Worm (Caenorhabditis elegans): ENCODE measurements around the gene spp-8.

The spp-8 gene

DNA sequence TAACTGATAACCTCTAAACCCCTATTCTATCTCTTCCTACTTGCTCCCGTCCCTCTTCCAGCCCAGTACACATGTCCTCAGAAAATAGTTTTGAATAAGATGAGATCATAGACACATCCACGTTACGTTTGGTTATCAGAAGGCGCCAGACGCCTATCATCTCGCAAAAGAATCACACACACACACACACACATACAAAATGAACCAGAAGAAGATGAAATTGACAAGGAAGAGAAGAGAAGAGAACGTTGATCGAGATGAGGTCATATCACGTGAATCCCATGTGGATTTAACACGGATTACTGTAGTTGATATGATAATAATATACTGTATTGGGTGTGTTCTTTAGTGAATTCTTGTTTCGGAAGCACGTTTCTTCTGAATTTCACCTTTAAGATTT, 44.6 kb downstream of the spp-8 start:
- TF ChIP-seq F13C5.2 (tag; optimal IDR thresholded peaks at IDR 0.05) = no peak
- no peak for TF ChIP-seq ceh-36 (tag; optimal IDR thresholded peaks at IDR 0.05)
- no peak for TF ChIP-seq ets-7 (tag; optimal IDR thresholded peaks at IDR 0.05)
- no peak for TF ChIP-seq hmg-4 (GFP tag; optimal IDR thresholded peaks at IDR 0.05)
- TF ChIP-seq tbx-37 (GFP tag; conservative IDR thresholded peaks at IDR 0.05) = no peak
- no peak for TF ChIP-seq tbx-11 (GFP tag; IDR thresholded peaks at IDR 0.05)
- no peak for TF ChIP-seq B0310.2 (tag; optimal IDR thresholded peaks at IDR 0.05)
- no peak for TF ChIP-seq aly-1 (tag; optimal IDR thresholded peaks at IDR 0.05)
- no peak for TF ChIP-seq tra-4 (tag; optimal IDR thresholded peaks at IDR 0.05)

DNA sequence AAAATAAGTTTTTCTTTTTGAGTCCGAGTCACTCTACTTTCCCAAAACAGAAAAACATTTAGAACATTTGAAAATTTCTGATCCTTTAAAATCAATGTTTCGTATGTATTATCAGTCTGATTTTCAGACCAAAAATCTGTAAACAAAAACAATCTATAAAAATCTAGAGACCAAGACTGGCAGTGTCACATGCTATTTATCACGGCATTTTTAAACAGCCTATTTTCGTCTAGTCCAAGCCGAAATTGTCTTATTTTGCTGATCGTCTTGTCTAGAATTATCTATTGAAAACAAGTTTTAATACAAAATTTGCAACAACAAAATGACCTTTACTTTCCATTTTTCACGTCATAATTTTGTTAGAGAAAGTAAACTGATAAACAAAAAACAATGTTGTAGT, 45.1 kb downstream of the spp-8 start:
- no peak for TF ChIP-seq ceh-36 (tag; optimal IDR thresholded peaks at IDR 0.05)
- no peak for TF ChIP-seq tbx-11 (GFP tag; IDR thresholded peaks at IDR 0.05)
- no peak for TF ChIP-seq sea-1 (GFP tag; conservative IDR thresholded peaks at IDR 0.05)
- no peak for TF ChIP-seq hmg-4 (GFP tag; optimal IDR thresholded peaks at IDR 0.05)
- no peak for TF ChIP-seq ceh-13 (GFP tag; optimal IDR thresholded peaks at IDR 0.05)
- no peak for TF ChIP-seq scrt-1 (GFP tag; IDR thresholded peaks at IDR 0.05)
- no peak for TF ChIP-seq tbx-37 (GFP tag; conservative IDR thresholded peaks at IDR 0.05)
- TF ChIP-seq aly-1 (tag; optimal IDR thresholded peaks at IDR 0.05) = no peak
- no peak for TF ChIP-seq pes-1 (GFP tag; IDR thresholded peaks at IDR 0.05)
- TF ChIP-seq B0310.2 (tag; optimal IDR thresholded peaks at IDR 0.05) = no peak
- TF ChIP-seq hmbx-1 (tag; optimal IDR thresholded peaks at IDR 0.05) = no peak
- no peak for TF ChIP-seq hnd-1 (tag; optimal IDR thresholded peaks at IDR 0.05)
- no peak for TF ChIP-seq ama-1 (optimal IDR thresholded peaks at IDR 0.05)
- no peak for TF ChIP-seq F13C5.2 (tag; optimal IDR thresholded peaks at IDR 0.05)
- TF ChIP-seq tra-4 (tag; optimal IDR thresholded peaks at IDR 0.05) = no peak
- TF ChIP-seq flt-1 (GFP tag; IDR thresholded peaks at IDR 0.05) = no peak
- no peak for TF ChIP-seq ets-7 (tag; optimal IDR thresholded peaks at IDR 0.05)

DNA sequence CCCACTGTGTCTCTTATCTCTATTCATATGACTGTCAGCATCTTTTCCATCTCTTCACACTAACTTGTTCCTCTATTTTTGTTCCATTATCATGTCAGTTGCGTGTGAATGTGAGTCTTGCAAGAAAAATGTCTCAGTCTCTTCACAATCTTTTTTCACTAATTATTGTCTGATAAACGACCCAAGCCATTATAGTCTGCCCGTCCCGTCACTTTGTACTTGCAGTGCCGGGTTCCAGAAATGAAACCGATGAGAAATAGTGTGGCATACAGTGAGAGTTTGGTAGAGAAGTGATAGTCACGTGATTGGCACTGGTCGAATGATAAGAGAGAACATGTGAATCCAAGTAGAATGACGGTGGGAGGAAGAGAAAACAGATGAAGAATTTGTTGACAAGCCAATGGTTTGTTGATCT, 46.1 kb downstream of the spp-8 start:
- TF ChIP-seq F13C5.2 (tag; optimal IDR thresholded peaks at IDR 0.05) (no peak), aly-1 (tag; optimal IDR thresholded peaks at IDR 0.05) (no peak), ceh-36 (tag; optimal IDR thresholded peaks at IDR 0.05) (no peak), hmbx-1 (tag; optimal IDR thresholded peaks at IDR 0.05) (no peak), B0310.2 (tag; optimal IDR thresholded peaks at IDR 0.05) (no peak), sea-1 (GFP tag; conservative IDR thresholded peaks at IDR 0.05) (no peak), ets-7 (tag; optimal IDR thresholded peaks at IDR 0.05) (no peak), ama-1 (optimal IDR thresholded peaks at IDR 0.05) (no peak), tbx-11 (GFP tag; IDR thresholded peaks at IDR 0.05) (no peak), ceh-13 (GFP tag; optimal IDR thresholded peaks at IDR 0.05) (no peak), scrt-1 (GFP tag; IDR thresholded peaks at IDR 0.05) (no peak), tbx-37 (GFP tag; conservative IDR thresholded peaks at IDR 0.05) (no peak), tra-4 (tag; optimal IDR thresholded peaks at IDR 0.05) (no peak), hmg-4 (GFP tag; optimal IDR thresholded peaks at IDR 0.05) (no peak)

DNA sequence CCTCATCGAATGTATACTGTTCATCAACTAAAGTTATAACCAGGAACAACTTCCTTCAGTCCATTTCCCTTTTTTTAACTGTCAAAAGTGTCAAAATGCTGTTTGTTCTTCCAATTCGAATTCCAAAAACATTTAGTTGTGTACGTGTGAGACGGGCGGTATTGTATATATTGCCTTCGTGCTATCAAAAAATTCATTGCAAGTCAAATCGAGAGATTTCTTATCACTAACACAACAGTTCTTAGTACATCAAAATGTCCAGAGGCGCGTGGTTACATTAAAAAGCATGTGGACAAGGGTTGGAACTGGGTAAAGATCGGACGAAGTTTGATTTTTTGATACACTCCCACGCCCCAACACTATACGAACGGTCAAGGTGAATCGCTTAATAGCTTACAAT, 46.9 kb downstream of the spp-8 start:
- TF ChIP-seq F13C5.2 (tag; optimal IDR thresholded peaks at IDR 0.05) = no peak
- TF ChIP-seq flt-1 (GFP tag; IDR thresholded peaks at IDR 0.05) = no peak
- no peak for TF ChIP-seq hnd-1 (tag; optimal IDR thresholded peaks at IDR 0.05)
- no peak for TF ChIP-seq B0310.2 (tag; optimal IDR thresholded peaks at IDR 0.05)
- no peak for TF ChIP-seq hmbx-1 (tag; optimal IDR thresholded peaks at IDR 0.05)
- TF ChIP-seq ama-1 (optimal IDR thresholded peaks at IDR 0.05) = no peak
- TF ChIP-seq hmg-4 (GFP tag; optimal IDR thresholded peaks at IDR 0.05) = no peak
- no peak for TF ChIP-seq aly-1 (tag; optimal IDR thresholded peaks at IDR 0.05)
- TF ChIP-seq ceh-36 (tag; optimal IDR thresholded peaks at IDR 0.05) = no peak
- no peak for TF ChIP-seq tbx-11 (GFP tag; IDR thresholded peaks at IDR 0.05)
- no peak for TF ChIP-seq sea-1 (GFP tag; conservative IDR thresholded peaks at IDR 0.05)
- TF ChIP-seq ceh-13 (GFP tag; optimal IDR thresholded peaks at IDR 0.05) = no peak
- TF ChIP-seq tbx-37 (GFP tag; conservative IDR thresholded peaks at IDR 0.05) = no peak
- no peak for TF ChIP-seq pes-1 (GFP tag; IDR thresholded peaks at IDR 0.05)

DNA sequence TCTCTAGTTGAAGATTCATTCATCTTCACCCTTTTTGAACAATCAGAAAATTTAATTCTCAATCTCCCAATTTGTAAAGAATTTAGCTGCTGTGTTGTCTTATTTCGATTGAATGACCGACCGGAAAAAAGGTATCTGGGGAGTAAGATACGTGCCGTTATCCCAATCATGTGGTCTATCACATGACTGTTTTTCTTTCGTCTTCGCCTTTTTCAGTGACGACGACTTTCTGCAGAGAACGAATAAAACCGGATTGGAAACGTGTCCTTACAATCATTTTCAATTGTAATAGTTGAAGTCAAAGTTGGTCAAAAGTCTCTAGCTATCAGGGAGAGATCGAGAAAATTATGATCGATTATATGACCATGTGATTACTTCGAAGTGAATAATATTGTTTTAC, 47.6 kb downstream of the spp-8 start:
- TF ChIP-seq tra-4 (tag; optimal IDR thresholded peaks at IDR 0.05) = no peak
- no peak for TF ChIP-seq sea-1 (GFP tag; conservative IDR thresholded peaks at IDR 0.05)
- TF ChIP-seq B0310.2 (tag; optimal IDR thresholded peaks at IDR 0.05) = no peak
- no peak for TF ChIP-seq hnd-1 (tag; optimal IDR thresholded peaks at IDR 0.05)
- no peak for TF ChIP-seq hmbx-1 (tag; optimal IDR thresholded peaks at IDR 0.05)
- no peak for TF ChIP-seq scrt-1 (GFP tag; IDR thresholded peaks at IDR 0.05)

DNA sequence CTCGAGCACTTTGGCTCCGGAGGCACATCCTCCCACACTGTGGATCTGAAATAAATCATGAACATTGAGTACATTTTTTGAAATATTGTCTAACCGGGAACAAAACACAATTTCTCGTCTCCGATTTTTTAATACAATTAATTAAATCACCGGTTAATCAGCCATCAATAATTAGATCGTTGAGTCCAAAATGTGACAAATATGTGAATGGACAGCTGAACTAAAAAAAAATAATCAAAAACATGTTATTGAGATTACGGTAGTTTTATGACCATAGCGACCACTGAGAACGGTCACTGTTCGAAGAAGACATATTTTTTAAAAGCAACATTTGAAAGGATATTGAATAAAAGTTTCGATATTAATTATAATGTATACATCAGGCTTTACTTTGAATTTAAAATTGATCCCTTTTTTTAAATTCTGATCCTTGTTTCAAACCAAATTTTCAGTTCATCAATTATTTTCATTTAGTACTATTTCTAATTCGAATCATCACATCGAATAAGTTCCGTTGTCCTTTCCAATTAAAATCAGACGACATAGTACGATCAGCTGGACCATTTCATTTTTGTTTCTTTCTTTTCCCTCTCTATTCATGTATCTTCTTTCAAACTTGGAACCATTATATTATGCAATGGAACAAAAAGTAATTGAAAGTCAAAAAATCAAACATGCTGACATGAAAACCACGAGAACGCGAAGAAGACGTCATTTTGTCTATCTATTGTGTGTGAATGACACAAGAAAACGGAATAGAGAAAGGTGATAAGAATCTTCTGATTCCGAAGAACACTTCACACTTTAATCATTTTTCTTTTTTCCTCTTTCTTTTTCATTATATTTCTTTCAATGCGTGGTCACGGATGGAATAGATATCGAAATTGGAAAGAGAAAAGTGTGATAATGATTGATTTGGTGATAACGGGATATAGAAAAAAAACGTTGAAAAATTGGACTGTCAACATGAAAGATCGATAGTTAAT, 48.9 kb downstream of the spp-8 start:
- TF ChIP-seq tra-4 (tag; optimal IDR thresholded peaks at IDR 0.05) (no peak), scrt-1 (GFP tag; IDR thresholded peaks at IDR 0.05) (no peak), sea-1 (GFP tag; conservative IDR thresholded peaks at IDR 0.05) (no peak), hnd-1 (tag; optimal IDR thresholded peaks at IDR 0.05) (no peak), flt-1 (GFP tag; IDR thresholded peaks at IDR 0.05) (no peak)

DNA sequence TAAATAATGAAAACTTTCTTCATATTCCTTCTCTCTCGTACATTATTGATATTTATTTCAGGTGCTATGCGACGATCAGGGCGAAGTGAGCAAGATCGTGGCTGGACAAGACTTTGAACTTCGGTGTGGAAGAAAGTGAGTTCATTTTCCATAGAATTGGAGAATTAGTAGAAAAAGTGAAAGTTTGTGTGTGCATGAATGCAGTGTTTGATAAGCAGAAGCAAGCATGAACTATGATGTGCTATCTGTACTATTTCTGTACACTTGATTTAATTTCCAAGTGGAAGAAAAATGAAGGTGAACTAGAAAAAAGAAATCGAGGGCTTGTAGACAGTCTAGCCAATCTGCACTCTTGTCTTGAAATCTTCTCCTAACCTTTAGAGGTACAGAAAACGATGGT, 50.6 kb downstream of the spp-8 start:
- TF ChIP-seq B0310.2 (tag; optimal IDR thresholded peaks at IDR 0.05) = no peak

DNA sequence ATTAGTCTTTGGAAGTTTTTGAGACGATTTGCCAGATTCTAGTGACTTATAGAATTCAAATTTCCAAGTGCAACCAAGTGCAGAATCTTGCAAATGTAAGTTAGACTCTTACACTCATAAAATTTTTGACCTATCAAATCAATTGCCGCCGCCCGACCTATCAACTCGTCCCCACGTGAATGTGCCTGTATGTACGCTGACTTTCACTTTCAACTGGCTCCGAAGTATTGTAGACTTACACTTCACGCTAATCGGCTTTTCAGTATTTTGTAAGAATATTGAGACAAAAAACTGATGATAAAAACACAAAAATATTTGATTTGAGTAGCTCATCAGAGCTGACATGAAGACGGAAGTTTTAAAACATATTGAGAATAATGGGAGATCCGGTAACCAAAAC, 51.3 kb downstream of the spp-8 start:
- no peak for TF ChIP-seq aly-1 (tag; optimal IDR thresholded peaks at IDR 0.05)
- no peak for TF ChIP-seq pes-1 (GFP tag; IDR thresholded peaks at IDR 0.05)
- no peak for TF ChIP-seq F13C5.2 (tag; optimal IDR thresholded peaks at IDR 0.05)
- no peak for TF ChIP-seq sea-1 (GFP tag; conservative IDR thresholded peaks at IDR 0.05)
- TF ChIP-seq hmbx-1 (tag; optimal IDR thresholded peaks at IDR 0.05) = no peak
- no peak for TF ChIP-seq tbx-37 (GFP tag; conservative IDR thresholded peaks at IDR 0.05)
- no peak for TF ChIP-seq ama-1 (optimal IDR thresholded peaks at IDR 0.05)
- TF ChIP-seq ceh-36 (tag; optimal IDR thresholded peaks at IDR 0.05) = no peak
- no peak for TF ChIP-seq scrt-1 (GFP tag; IDR thresholded peaks at IDR 0.05)
- TF ChIP-seq hnd-1 (tag; optimal IDR thresholded peaks at IDR 0.05) = no peak
- no peak for TF ChIP-seq tra-4 (tag; optimal IDR thresholded peaks at IDR 0.05)
- no peak for TF ChIP-seq flt-1 (GFP tag; IDR thresholded peaks at IDR 0.05)
- TF ChIP-seq hmg-4 (GFP tag; optimal IDR thresholded peaks at IDR 0.05) = no peak
- TF ChIP-seq tbx-11 (GFP tag; IDR thresholded peaks at IDR 0.05) = no peak
- TF ChIP-seq B0310.2 (tag; optimal IDR thresholded peaks at IDR 0.05) = no peak
- TF ChIP-seq ceh-13 (GFP tag; optimal IDR thresholded peaks at IDR 0.05) = no peak
- TF ChIP-seq ets-7 (tag; optimal IDR thresholded peaks at IDR 0.05) = no peak
